Worm (Caenorhabditis elegans) whole organism, midembryonic: Measurements from ENCODE around the gene C32D5.10.

ENCODE experiments used
- flt-1 ChIP-seq: fragments of 200-800 bp; sonication (Bioruptor generic); IDR thresholded peaks from 2 replicates; pipeline ENCODE4 v1.3.6; 2022; ENCODE audit warnings: missing genetic modification characterization, missing compliant biosample characterization
- tab-1 ChIP-seq: fragments of 200-800 bp; sonication (Bioruptor generic); IDR thresholded peaks from 2 replicates; pipeline ENCODE4 v1.3.6; 2022; ENCODE audit warnings: missing genetic modification characterization, missing compliant biosample characterization
- ztf-29 ChIP-seq: fragments of 200-800 bp; sonication (Bioruptor generic); IDR thresholded peaks from 2 replicates; pipeline ENCODE4 v1.3.6; 2022; ENCODE audit warnings: missing genetic modification reagents, missing genetic modification characterization, missing compliant biosample characterization

ce11 chrII:6380866-6381265 lies 29.1 kb upstream of the C32D5.10 start, which contains the start of gene F58F12.12:
- TF ChIP-seq ztf-29 (GFP tag; lab: Robert Waterston, UW): no peak
- TF ChIP-seq flt-1 (GFP tag; lab: Robert Waterston, UW): no peak
- TF ChIP-seq tab-1 (GFP tag; lab: Robert Waterston, UW): no peak
